Fruit fly (Drosophila melanogaster): ENCODE data around the gene CG10631.

The CG10631 gene

DNA sequence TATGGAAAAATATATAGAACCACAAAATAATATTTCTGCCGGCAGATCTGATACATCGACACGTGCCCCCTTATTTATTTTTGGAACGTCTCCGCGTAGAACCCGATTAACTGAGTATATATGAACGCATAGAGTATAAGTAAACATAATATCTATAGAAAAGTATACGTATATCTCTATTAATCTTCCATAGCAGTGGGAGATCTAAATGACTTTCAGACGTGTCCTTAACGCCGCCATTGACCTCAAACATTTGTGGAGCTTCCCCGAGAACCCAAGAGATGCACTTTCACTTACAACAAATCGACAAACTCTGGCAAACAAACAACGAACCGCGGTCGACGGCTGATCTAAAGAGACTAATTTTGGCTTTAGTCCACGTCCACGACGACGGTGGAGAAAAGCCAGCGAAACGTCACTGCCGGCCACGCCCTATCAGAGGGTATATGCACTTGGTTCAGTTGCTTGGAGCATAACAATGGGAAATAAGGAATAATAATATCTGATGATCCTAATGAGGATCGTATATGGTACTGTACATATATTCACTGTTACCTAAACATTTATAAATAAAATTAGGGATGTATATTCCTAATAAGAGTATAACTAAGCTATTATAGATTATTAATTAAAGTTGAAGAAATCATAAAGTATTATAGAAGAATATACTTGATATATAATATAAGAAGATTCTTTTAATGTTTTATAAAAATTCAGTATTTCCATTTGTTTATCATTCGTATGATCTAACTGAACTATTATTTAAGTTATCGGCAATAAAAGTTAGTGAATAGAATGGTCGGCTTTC, 7.3 kb upstream of the CG10631 start, which contains the start of gene fbp (continued):
- no peak for TF ChIP-seq hkb (optimal IDR thresholded peaks at IDR 0.05)
- TF ChIP-seq hkb (GFP tag; IDR thresholded peaks at IDR 0.05), result no peak
- TF ChIP-seq CG7839 (tag; optimal IDR thresholded peaks at IDR 0.05), result peak; percentile 75
- no peak for TF ChIP-seq grn (GFP tag; optimal IDR thresholded peaks at IDR 0.05)
- TF ChIP-seq CG17361 (GFP tag; IDR thresholded peaks at IDR 0.05), result peak; percentile 89
- TF ChIP-seq ap (GFP tag; IDR thresholded peaks at IDR 0.05), result no peak
- no peak for TF ChIP-seq CG1603 (tag; optimal IDR thresholded peaks at IDR 0.05)
- TF ChIP-seq Drgx (GFP tag; IDR thresholded peaks at IDR 0.05), result no peak
- no peak for TF ChIP-seq CG11247 (GFP tag; IDR thresholded peaks at IDR 0.05)
- no peak for TF ChIP-seq hth (optimal IDR thresholded peaks at IDR 0.05)
- no peak for TF ChIP-seq H15 (GFP tag; IDR thresholded peaks at IDR 0.05)
- TF ChIP-seq Bdp1 (GFP tag; optimal IDR thresholded peaks at IDR 0.05), result no peak
- no peak for TF ChIP-seq hbn (GFP tag; IDR thresholded peaks at IDR 0.05; ENCODE audit: partially characterized antibody)
- TF ChIP-seq CG6791 (GFP tag; IDR thresholded peaks at IDR 0.05; ENCODE audit: partially characterized antibody), result no peak; the same call in 2 of the 3 replicates
- peak; percentile 89 for TF ChIP-seq CG7556 (GFP tag; optimal IDR thresholded peaks at IDR 0.05)
- no peak for TF ChIP-seq tx (GFP tag; optimal IDR thresholded peaks at IDR 0.05)
- TF ChIP-seq CG17359 (tag; optimal IDR thresholded peaks at IDR 0.05), result peak; percentile 50
- peak; percentile 39; the same call in 1 of the 2 replicates for TF ChIP-seq lmd (GFP tag; IDR thresholded peaks at IDR 0.05)
- no peak for TF ChIP-seq disco-r (GFP tag; optimal IDR thresholded peaks at IDR 0.05)
- no peak for TF ChIP-seq shn (GFP tag; optimal IDR thresholded peaks at IDR 0.05)
- TF ChIP-seq tio (GFP tag; optimal IDR thresholded peaks at IDR 0.05), result peak; percentile 74
- no peak for TF ChIP-seq tll (GFP tag; optimal IDR thresholded peaks at IDR 0.05)
- TF ChIP-seq CG42726 (GFP tag; IDR thresholded peaks at IDR 0.05; ENCODE audit: partially characterized antibody), result no peak
- TF ChIP-seq odd (GFP tag; optimal IDR thresholded peaks at IDR 0.05), result peak; percentile 76
- peak; percentile 53; the same call in 1 of the 2 replicates for TF ChIP-seq CG6689 (GFP tag; IDR thresholded peaks at IDR 0.05)
- peak; percentile 86 for TF ChIP-seq sens (GFP tag)
- no peak for TF ChIP-seq knrl (GFP tag; IDR thresholded peaks at IDR 0.05; ENCODE audit: partially characterized antibody)
- no peak for TF ChIP-seq ro (GFP tag; IDR thresholded peaks at IDR 0.05)
- TF ChIP-seq otp (GFP tag; IDR thresholded peaks at IDR 0.05), result 0 out of 3 replicates have a peak, but pooled peaks have one; percentile 43
- TF ChIP-seq bowl (GFP tag; IDR thresholded peaks at IDR 0.05), result no peak
- no peak for TF ChIP-seq CG43689 (GFP tag; IDR thresholded peaks at IDR 0.05)
- TF ChIP-seq ttk (GFP tag; IDR thresholded peaks at IDR 0.05), result no peak; the same call in 1 of the 2 replicates
- TF ChIP-seq sob (GFP tag; IDR thresholded peaks at IDR 0.05), result no peak
- peak; percentile 31 for TF ChIP-seq CG9817 (tag; optimal IDR thresholded peaks at IDR 0.05)
- TF ChIP-seq esg (GFP tag; conservative IDR thresholded peaks at IDR 0.05), result no peak
- TF ChIP-seq CG5245 (GFP tag; optimal IDR thresholded peaks at IDR 0.05), result no peak
- peak; percentile 29 for TF ChIP-seq Fer3 (tag; optimal IDR thresholded peaks at IDR 0.05)
- peak; percentile 63 for TF ChIP-seq CG10209 (GFP tag; optimal IDR thresholded peaks at IDR 0.05)
- no peak for TF ChIP-seq NK7.1 (GFP tag; optimal IDR thresholded peaks at IDR 0.05)
- TF ChIP-seq CG13424 (tag; optimal IDR thresholded peaks at IDR 0.05), result peak; percentile 72
- TF ChIP-seq ci (GFP tag; IDR thresholded peaks at IDR 0.05), result peak; percentile 60; the same call in 2 of the 3 replicates
- peak; percentile 41 for TF ChIP-seq gsb-n (tag; optimal IDR thresholded peaks at IDR 0.05)
- 0 out of 2 replicates have a peak, but pooled peaks have one; percentile 13 for TF ChIP-seq CG17328 (GFP tag; IDR thresholded peaks at IDR 0.05)
- TF ChIP-seq CG9215 (GFP tag; IDR thresholded peaks at IDR 0.05), result peak; percentile 48
- peak; percentile 46 for TF ChIP-seq CG12769 (tag; optimal IDR thresholded peaks at IDR 0.05)
- TF ChIP-seq rib (GFP tag; IDR thresholded peaks at IDR 0.05), result no peak
- no peak for TF ChIP-seq crol (GFP tag; IDR thresholded peaks at IDR 0.05)
- no peak for TF ChIP-seq chm (GFP tag; IDR thresholded peaks at IDR 0.05)
- TF ChIP-seq CG2120 (GFP tag; optimal IDR thresholded peaks at IDR 0.05), result peak; percentile 68
- TF ChIP-seq CG15073 (GFP tag; optimal IDR thresholded peaks at IDR 0.05), result no peak
